Worm (Caenorhabditis elegans) whole organism, L4 larva: ENCODE results near the gene Y51A2D.18.
"Not testable (repeated sequence)": the region's sequence is repeated elsewhere in the genome, so short reads cannot be mapped to it uniquely, and the experiment has no call there.

ENCODE experiments used
- F26F4.8 ChIP-seq: fragments of 200-800 bp; sonication (Bioruptor generic); conservative IDR thresholded peaks from 2 replicates; pipeline ENCODE4 v1.3.6; 2022; ENCODE audit warnings: missing genetic modification characterization, missing compliant biosample characterization
- R02D3.7 ChIP-seq: fragments of 150-350 bp; sonication (generic microtip); optimal IDR thresholded peaks from 3 replicates; lab custom pipeline; 2014; ENCODE audit warnings: missing biosample characterization, missing genetic modification characterization
- T20F7.1 ChIP-seq: fragments of 200-800 bp; sonication (Bioruptor generic); optimal IDR thresholded peaks from 2 replicates; lab custom pipeline; 2018; ENCODE audit warnings: mild to moderate bottlenecking, missing genetic modification characterization, missing compliant biosample characterization
- T26A8.4 ChIP-seq: fragments of 200-800 bp; sonication (Bioruptor generic); IDR thresholded peaks from 2 replicates; pipeline ENCODE4 v1.3.6; 2022; ENCODE audit warnings: missing genetic modification characterization, missing compliant biosample characterization
- Y48G9A.11 ChIP-seq: fragments of 200-800 bp; sonication (Bioruptor generic); IDR thresholded peaks from 2 replicates; pipeline ENCODE4 v1.3.6; 2022; ENCODE audit warnings: missing genetic modification reagents, missing genetic modification characterization, missing compliant biosample characterization
- Y75B8A.6 ChIP-seq: fragments of 200-800 bp; sonication (Bioruptor generic); IDR thresholded peaks from 2 replicates; pipeline ENCODE4 v1.3.6; 2022; ENCODE audit warnings: missing genetic modification reagents, missing genetic modification characterization, missing compliant biosample characterization
- aha-1 ChIP-seq: fragments of 150-350 bp; peaks from one replicate; lab custom pipeline; 2014; ENCODE audit warnings: missing biosample characterization, missing genetic modification characterization
- ceh-20 ChIP-seq: fragments of 200-800 bp; sonication (Bioruptor generic); IDR thresholded peaks from 2 replicates; pipeline ENCODE4 v1.3.6; 2022; ENCODE audit warnings: missing genetic modification reagents, missing genetic modification characterization, missing compliant biosample characterization
- ceh-62 ChIP-seq: sonication (generic microtip); optimal IDR thresholded peaks from 2 replicates; lab custom pipeline; 2017; ENCODE audit warnings: missing biosample characterization, missing genetic modification characterization
- ceh-82 ChIP-seq: sonication (generic microtip); optimal IDR thresholded peaks from 2 replicates; lab custom pipeline; 2017; ENCODE audit warnings: missing biosample characterization, missing genetic modification characterization
- ctbp-1 ChIP-seq: fragments of 200-800 bp; sonication (Bioruptor generic); IDR thresholded peaks from 2 replicates; pipeline ENCODE4 v1.3.6; 2022; ENCODE audit warnings: missing genetic modification reagents, missing genetic modification characterization, missing compliant biosample characterization
- daf-19 ChIP-seq: fragments of 200-800 bp; sonication (Bioruptor generic); conservative IDR thresholded peaks from 2 replicates; pipeline ENCODE4 v1.3.6; 2022; ENCODE audit warnings: missing genetic modification characterization, missing compliant biosample characterization
- daf-8 ChIP-seq: fragments of 200-800 bp; sonication (Bioruptor generic); IDR thresholded peaks from 2 replicates; pipeline ENCODE4 v1.3.6; 2022; ENCODE audit warnings: missing genetic modification characterization, missing compliant biosample characterization
- dmd-6 ChIP-seq: fragments of 200-800 bp; sonication (Bioruptor generic); IDR thresholded peaks from 2 replicates; pipeline ENCODE4 v1.3.6; 2022; ENCODE audit warnings: missing genetic modification reagents, missing genetic modification characterization, missing compliant biosample characterization
- duxl-1 ChIP-seq: sonication (generic microtip); optimal IDR thresholded peaks from 2 replicates; lab custom pipeline; 2016; ENCODE audit warnings: mild to moderate bottlenecking, missing genetic modification characterization, moderate library complexity, missing compliant biosample characterization; ENCODE audit not compliant: poor library complexity
- egl-27 ChIP-seq: sonication (generic microtip); optimal IDR thresholded peaks from 3 replicates; lab custom pipeline; 2017; ENCODE audit warnings: missing biosample characterization, missing genetic modification reagents, missing genetic modification characterization
- fkh-10 ChIP-seq: fragments of 150-350 bp; optimal IDR thresholded peaks from 2 replicates; lab custom pipeline; 2014; ENCODE audit warnings: missing biosample characterization, missing genetic modification reagents, missing genetic modification characterization
- fos-1 ChIP-seq: fragments of 150-350 bp; optimal IDR thresholded peaks from 2 replicates; lab custom pipeline; 2014; ENCODE audit warnings: missing biosample characterization, missing genetic modification characterization
- hif-1 ChIP-seq, 2 experiments: sonication (generic microtip); optimal IDR thresholded peaks; 2 replicates each; lab custom pipeline; 2016 to 2017; ENCODE audit warnings: missing compliant biosample characterization in 2 of 2, missing genetic modification characterization in 2 of 2, missing genetic modification reagents in 2 of 2, missing genotype in 2 of 2, mild to moderate bottlenecking in 1 of 2
- hmg-1.1 ChIP-seq: fragments of 200-800 bp; sonication (Bioruptor generic); IDR thresholded peaks from 2 replicates; pipeline ENCODE4 v1.3.6; 2022; ENCODE audit warnings: missing genetic modification reagents, missing genetic modification characterization, missing compliant biosample characterization
- jun-1 ChIP-seq: fragments of 150-350 bp; optimal IDR thresholded peaks from 2 replicates; lab custom pipeline; 2014; ENCODE audit warnings: missing biosample characterization, missing genetic modification reagents, missing genetic modification characterization
- lin-38 ChIP-seq: fragments of 200-800 bp; sonication (Bioruptor generic); IDR thresholded peaks from 2 replicates; pipeline ENCODE4 v1.3.6; 2022; ENCODE audit warnings: missing genetic modification reagents, missing genetic modification characterization, missing compliant biosample characterization
- mes-2 ChIP-seq: sonication (generic microtip); optimal IDR thresholded peaks from 2 replicates; lab custom pipeline; 2016; ENCODE audit warnings: missing genotype, mild to moderate bottlenecking, missing genetic modification characterization, missing compliant biosample characterization; ENCODE audit not compliant: poor library complexity, severe bottlenecking
- nhr-11 ChIP-seq: fragments of 150-350 bp; optimal IDR thresholded peaks from 2 replicates; lab custom pipeline; 2014; ENCODE audit warnings: missing biosample characterization, missing genetic modification characterization
- nhr-42 ChIP-seq: fragments of 200-800 bp; sonication (Bioruptor generic); IDR thresholded peaks from 2 replicates; pipeline ENCODE4 v1.3.6; 2022; ENCODE audit warnings: missing genetic modification characterization, missing compliant biosample characterization
- saeg-2 ChIP-seq: fragments of 200-800 bp; sonication (Bioruptor generic); IDR thresholded peaks from 2 replicates; pipeline ENCODE4 v1.3.6; 2022; ENCODE audit warnings: missing genetic modification reagents, missing genetic modification characterization, missing compliant biosample characterization
- sdz-12 ChIP-seq: fragments of 200-800 bp; sonication (Bioruptor generic); optimal IDR thresholded peaks from 2 replicates; lab custom pipeline; 2018; ENCODE audit warnings: mild to moderate bottlenecking, missing genetic modification characterization, missing compliant biosample characterization
- snpc-4 ChIP-seq: fragments of 150-350 bp; optimal IDR thresholded peaks from 2 replicates; lab custom pipeline; 2014; ENCODE audit warnings: missing biosample characterization, missing genetic modification characterization
- spr-1 ChIP-seq: sonication (generic microtip); optimal IDR thresholded peaks from 2 replicates; lab custom pipeline; 2016; ENCODE audit warnings: mild to moderate bottlenecking, missing genetic modification characterization, missing compliant biosample characterization
- tag-97 ChIP-seq: fragments of 200-800 bp; sonication (Bioruptor generic); IDR thresholded peaks from 2 replicates; pipeline ENCODE4 v1.3.6; 2022; ENCODE audit warnings: missing genetic modification characterization, missing compliant biosample characterization
- tra-1 ChIP-seq: fragments of 200-800 bp; sonication (Bioruptor generic); IDR thresholded peaks from 2 replicates; pipeline ENCODE4 v1.3.6; 2022; ENCODE audit warnings: missing genetic modification reagents, missing genetic modification characterization, missing compliant biosample characterization
- unc-130 ChIP-seq: sonication (generic microtip); optimal IDR thresholded peaks from 2 replicates; lab custom pipeline; 2016; ENCODE audit warnings: missing genetic modification reagents, missing genetic modification characterization, missing compliant biosample characterization
- zag-1 ChIP-seq: fragments of 150-350 bp; optimal IDR thresholded peaks from 2 replicates; lab custom pipeline; 2014; ENCODE audit warnings: missing biosample characterization, missing genetic modification characterization

The Y51A2D.18 gene

DNA sequence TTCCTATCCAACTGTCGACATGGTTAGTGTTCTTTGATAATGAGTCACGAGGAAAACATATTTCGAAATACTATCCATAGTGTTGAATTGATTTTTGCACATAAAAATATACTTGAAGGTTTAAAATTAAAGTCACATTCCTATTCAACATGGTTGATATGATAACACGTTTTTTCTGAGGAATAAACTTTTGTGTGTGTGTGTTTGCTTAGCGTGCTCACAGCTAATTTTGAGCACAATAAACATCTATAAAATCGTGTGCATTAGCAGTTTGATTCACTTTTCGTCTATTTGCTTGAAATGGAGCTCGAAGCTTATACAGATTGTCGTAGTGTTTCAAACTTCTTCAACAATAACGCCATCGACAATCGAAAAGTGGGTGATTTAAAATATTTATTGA is 30.5 kb downstream of the Y51A2D.18 start, which contains the start of gene ZK228.10:
TSS of gene ZK228.10 (plus strand) at position 301 of the 400 bp plus-strand sequence.
- no peak for TF ChIP-seq Y48G9A.11

DNA sequence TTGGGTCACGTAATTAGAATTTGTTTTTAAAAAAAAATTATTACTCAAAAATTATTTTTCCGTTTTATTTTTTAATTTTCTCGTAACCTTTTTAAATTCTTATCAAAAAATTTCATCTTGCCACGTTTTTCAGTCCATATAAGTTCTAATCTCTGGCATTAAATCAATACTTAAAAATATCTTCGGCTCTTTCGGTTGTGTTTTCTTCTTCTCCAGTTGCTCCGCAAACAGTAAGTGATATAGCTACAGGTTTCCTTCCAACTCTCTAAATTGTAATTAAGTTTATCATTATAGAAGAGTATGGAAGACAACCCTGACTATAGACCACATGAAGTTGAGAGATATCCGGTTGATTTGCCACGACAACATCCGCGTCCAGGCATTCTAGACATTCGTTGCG is 42.9 kb downstream of the Y51A2D.18 start, which contains the start of gene ZK228.1:
TSS of gene ZK228.1 (plus strand) at position 301 of the 400 bp plus-strand sequence.
- TF ChIP-seq hmg-1.1 (no peak), dmd-6 (GFP tag; lab: Robert Waterston, UW) (no peak), aha-1 (tag; lab: Kevin White, UChicago) (peak; percentile 38)
- TF ChIP-seq, all 104 proteins: peak for 1

DNA sequence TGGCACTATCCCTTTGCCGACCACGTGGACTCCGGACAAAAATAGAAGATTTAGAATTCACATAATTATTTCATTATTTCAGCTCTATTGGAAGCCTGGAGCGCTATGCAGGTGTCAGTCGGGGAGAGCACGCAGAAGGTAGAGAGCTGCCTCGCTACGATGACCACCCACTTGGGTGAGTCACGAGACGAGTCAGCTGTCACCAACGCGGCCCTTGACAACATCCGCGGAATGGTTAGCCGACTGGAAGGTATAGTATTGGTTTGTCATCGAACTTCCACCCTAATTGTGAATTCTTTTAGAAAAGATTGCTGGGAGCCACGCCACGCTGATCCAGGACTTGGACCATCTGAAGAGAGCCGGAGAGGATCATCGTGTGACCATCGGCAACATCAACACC is 47.6 kb downstream of the Y51A2D.18 start, which contains the start of gene ZK262.9:
TSS of gene ZK262.9 (plus strand) at position 301 of the 400 bp plus-strand sequence.
- not testable (repeated sequence) for TF ChIP-seq hif-1 (tag; optimal IDR thresholded peaks at IDR 0.05; lab: Kevin White, UChicago); T26A8.4 (GFP tag; lab: Robert Waterston, UW); egl-27 (tag; lab: Kevin White, UChicago)
- TF ChIP-seq, all 104 proteins: peak for 0; not testable (repeated sequence) for 104

DNA sequence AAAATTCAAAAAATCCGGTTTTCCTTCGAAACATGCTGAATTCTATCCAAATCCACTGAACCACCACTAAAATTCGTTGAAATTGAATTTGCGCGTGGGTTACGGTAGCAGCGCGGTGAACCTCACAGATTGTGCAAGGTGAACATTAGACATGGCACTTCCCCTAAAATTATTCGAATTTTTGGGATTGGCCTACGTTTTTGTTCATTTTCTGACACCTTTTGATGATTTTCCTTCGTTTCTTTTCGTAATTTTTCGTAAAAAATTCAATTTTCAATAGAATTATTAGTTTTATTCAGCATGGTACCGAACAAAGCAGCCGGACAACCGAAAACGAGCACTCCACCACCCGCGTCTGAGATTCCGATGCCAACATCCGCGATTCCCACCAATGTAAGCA is 49.0 kb downstream of the Y51A2D.18 start, which contains the start of gene ZK262.8:
TSS of gene ZK262.8 (plus strand) at position 301 of the 400 bp plus-strand sequence.
- TF ChIP-seq Y75B8A.6 (GFP tag; lab: Robert Waterston, UW), result no peak
- no peak for TF ChIP-seq daf-19 (GFP tag; lab: Robert Waterston, UW)
- no peak for TF ChIP-seq sdz-12
- no peak for TF ChIP-seq F26F4.8 (GFP tag; lab: Robert Waterston, UW)
- TF ChIP-seq mes-2 (tag; lab: Kevin White, UChicago), result no peak
- TF ChIP-seq ceh-82 (tag; lab: Kevin White, UChicago), result no peak
- no peak for TF ChIP-seq daf-8 (GFP tag; lab: Robert Waterston, UW)
- no peak for TF ChIP-seq nhr-11 (tag; lab: Kevin White, UChicago)
- no peak for TF ChIP-seq tag-97 (GFP tag; lab: Robert Waterston, UW)
- TF ChIP-seq ceh-20 (GFP tag; lab: Robert Waterston, UW), result no peak
- TF ChIP-seq R02D3.7, result no peak
- TF ChIP-seq spr-1, result no peak
- TF ChIP-seq saeg-2 (GFP tag; lab: Robert Waterston, UW), result no peak
- no peak for TF ChIP-seq unc-130 (GFP tag; lab: Kevin White, UChicago)
- no peak for TF ChIP-seq duxl-1 (tag; lab: Kevin White, UChicago)
- no peak for TF ChIP-seq ceh-62 (tag; lab: Kevin White, UChicago)
- TF ChIP-seq, all 104 proteins: peak for 0

DNA sequence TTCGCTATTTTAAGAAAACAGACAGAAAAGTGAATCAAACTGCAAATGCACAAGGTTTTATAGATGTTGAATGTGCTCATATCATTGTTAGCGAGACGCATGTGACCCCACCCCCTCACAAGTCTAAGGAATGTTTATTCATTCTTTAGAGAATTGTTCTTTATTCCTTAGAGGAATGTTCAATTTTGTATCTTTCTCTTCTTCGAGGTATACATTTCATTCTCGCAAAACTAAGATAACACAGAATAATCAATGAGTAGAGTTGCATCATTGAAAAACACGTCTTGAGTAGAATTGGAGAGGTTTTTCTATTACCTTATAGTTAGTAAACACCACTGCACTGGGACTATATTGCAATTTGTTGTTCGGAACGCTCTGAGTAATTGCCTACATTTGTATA is 52.1 kb downstream of the Y51A2D.18 start, which contains the start of gene ZK262.20:
TSS of gene ZK262.20 (minus strand) at position 101 of the 400 bp plus-strand sequence.
- TF ChIP-seq duxl-1 (tag; lab: Kevin White, UChicago) (no peak), jun-1 (no peak), hmg-1.1 (no peak), spr-1 (no peak), zag-1 (tag; lab: Kevin White, UChicago) (no peak), ctbp-1 (GFP tag; lab: Robert Waterston, UW) (no peak), snpc-4 (no peak), T20F7.1 (no peak), nhr-42 (no peak), tra-1 (GFP tag; lab: Robert Waterston, UW) (no peak), lin-38 (no peak), fkh-10 (GFP tag; lab: Kevin White, UChicago) (no peak), ceh-62 (tag; lab: Kevin White, UChicago) (no peak), tag-97 (GFP tag; lab: Robert Waterston, UW) (no peak), fos-1 (tag; lab: Kevin White, UChicago) (no peak), ceh-82 (tag; lab: Kevin White, UChicago) (no peak)
- TF ChIP-seq, all 104 proteins: peak for 0
